Fruit fly (Drosophila melanogaster) whole organism, embryonic: ENCODE measurements around the gene CG14014.

Experiments used
- CG13123 ChIP-seq: fragments of 200-800 bp; sonication (Bioruptor generic); optimal IDR thresholded peaks from 2 replicates; lab custom pipeline; 2016; ENCODE audit warnings: missing biosample characterization, missing genetic modification characterization
- CG4424 ChIP-seq: fragments of 200-800 bp; sonication (Bioruptor generic); optimal IDR thresholded peaks from 3 replicates; lab custom pipeline; 2016; ENCODE audit warnings: missing biosample characterization, missing genetic modification characterization
- Kr ChIP-seq: fragments of 200-800 bp; sonication (Bioruptor generic); optimal IDR thresholded peaks from 2 replicates; lab custom pipeline; 2017; ENCODE audit warnings: missing biosample characterization, mild to moderate bottlenecking, missing genetic modification characterization
- dimm ChIP-seq: fragments of 200-800 bp; sonication (Bioruptor generic); IDR thresholded peaks from 2 replicates; pipeline ENCODE4 v1.3.6; 2022; ENCODE audit warnings: missing biosample characterization, missing genetic modification characterization
- emc ChIP-seq: fragments of 200-800 bp; sonication (Bioruptor generic); optimal IDR thresholded peaks from 2 replicates; lab custom pipeline; 2016; ENCODE audit warnings: missing biosample characterization, missing genetic modification characterization

Gene CG14014

DNA sequence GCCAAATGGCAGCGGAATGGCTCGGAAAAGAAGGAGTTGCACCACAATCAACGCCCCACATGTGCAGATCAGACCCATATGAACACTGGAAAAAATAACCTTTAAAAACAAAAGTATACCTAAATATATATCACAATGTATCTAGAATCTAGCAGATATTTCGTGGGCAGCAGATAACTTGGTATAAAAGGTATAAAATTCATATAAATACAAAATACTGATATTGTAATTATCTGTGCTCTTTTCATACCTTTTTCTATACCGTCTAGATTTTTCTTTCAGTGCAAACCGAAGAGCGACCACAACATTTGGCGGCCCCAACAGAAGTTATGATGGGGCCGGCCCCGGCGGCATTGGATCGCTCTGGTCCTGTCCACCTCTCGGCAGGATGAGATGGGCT, 49.3 kb downstream of the CG14014 start (continued):
- TF ChIP-seq CG4424, result no peak
- TF ChIP-seq emc (GFP tag; lab: Kevin White, UChicago), result no peak
- TF ChIP-seq dimm (GFP tag; lab: Robert Waterston, UW), result no peak
- no peak for TF ChIP-seq CG13123 (GFP tag; lab: Kevin White, UChicago)
- no peak for TF ChIP-seq Kr (GFP tag; lab: Kevin White, UChicago)
